Fruit fly (Drosophila melanogaster) whole organism, embryonic: ENCODE data around the gene endos.

Source experiments
- Antp ChIP-seq: fragments of 200-800 bp; sonication (Bioruptor generic); optimal IDR thresholded peaks from 3 replicates; lab custom pipeline; 2016; ENCODE audit warnings: missing biosample characterization, missing genetic modification characterization
- Awh ChIP-seq: fragments of 200-800 bp; sonication (Bioruptor generic); IDR thresholded peaks from 2 replicates; pipeline ENCODE4, ENCODE4 v1.3.6; 2022; ENCODE audit warnings: missing biosample characterization, missing genetic modification characterization
- Bteb2 ChIP-seq: fragments of 200-800 bp; sonication (Bioruptor generic); optimal IDR thresholded peaks from 2 replicates; lab custom pipeline; 2016; ENCODE audit warnings: missing biosample characterization, missing genetic modification characterization
- CG10267 ChIP-seq: fragments of 200-800 bp; sonication (Bioruptor generic); optimal IDR thresholded peaks from 2 replicates; lab custom pipeline; 2018; ENCODE audit warnings: missing biosample characterization, mild to moderate bottlenecking, missing genetic modification characterization, moderate library complexity
- CG10431 ChIP-seq: fragments of 200-800 bp; sonication (Bioruptor generic); optimal IDR thresholded peaks from 3 replicates; lab custom pipeline; 2018; ENCODE audit warnings: missing biosample characterization, mild to moderate bottlenecking, missing genetic modification characterization
- CG11085 ChIP-seq: fragments of 200-800 bp; sonication (Bioruptor generic); IDR thresholded peaks from 2 replicates; pipeline ENCODE4 v1.3.6; 2022; ENCODE audit warnings: missing biosample characterization, missing genetic modification characterization
- CG11456 ChIP-seq: fragments of 200-800 bp; sonication (Bioruptor generic); IDR thresholded peaks from 3 replicates; pipeline ENCODE4 v1.3.6; 2022; ENCODE audit warnings: missing biosample characterization, missing genetic modification characterization
- CG11696 ChIP-seq: fragments of 200-800 bp; sonication (Bioruptor generic); IDR thresholded peaks from 2 replicates; pipeline ENCODE4 v1.3.6; 2022; ENCODE audit warnings: missing biosample characterization, missing genetic modification characterization
- CG11723 ChIP-seq: fragments of 200-800 bp; sonication (Bioruptor generic); optimal IDR thresholded peaks from 2 replicates; lab custom pipeline; 2017; ENCODE audit warnings: missing biosample characterization, mild to moderate bottlenecking, missing genetic modification characterization
- CG17385 ChIP-seq: fragments of 200-800 bp; sonication (Bioruptor generic); optimal IDR thresholded peaks from 3 replicates; lab custom pipeline; 2018; ENCODE audit warnings: missing biosample characterization, mild to moderate bottlenecking, missing genetic modification characterization
- CG34422 ChIP-seq: fragments of 200-800 bp; sonication (Bioruptor generic); IDR thresholded peaks from 3 replicates; pipeline ENCODE4 v1.3.6; 2022; ENCODE audit warnings: missing biosample characterization, missing genetic modification characterization
- CG8290 ChIP-seq, 3 experiments: fragments of 200-800 bp; sonication (Bioruptor generic); optimal IDR thresholded peaks; 2 replicates each; lab custom pipeline; 2016 to 2019; ENCODE audit warnings: missing biosample characterization in 3 of 3, missing genetic modification characterization in 3 of 3, mild to moderate bottlenecking in 2 of 3, moderate library complexity in 1 of 3
- CG9727 ChIP-seq: fragments of 200-800 bp; sonication (Bioruptor generic); optimal IDR thresholded peaks from 3 replicates; lab custom pipeline; 2017; ENCODE audit warnings: missing biosample characterization, mild to moderate bottlenecking, missing genetic modification characterization
- CG9817 ChIP-seq: fragments of 200-800 bp; sonication (Bioruptor generic); optimal IDR thresholded peaks from 2 replicates; lab custom pipeline; 2018; ENCODE audit warnings: missing biosample characterization, mild to moderate bottlenecking, missing genetic modification characterization, moderate library complexity
- CHES-1-like ChIP-seq: fragments of 200-800 bp; sonication (Bioruptor generic); optimal IDR thresholded peaks from 2 replicates; lab custom pipeline; 2016; ENCODE audit warnings: missing biosample characterization, missing genetic modification characterization
- Dek ChIP-seq: fragments of 200-800 bp; sonication (Bioruptor generic); optimal IDR thresholded peaks from 3 replicates; lab custom pipeline; 2019; ENCODE audit warnings: missing biosample characterization, mild to moderate bottlenecking, missing genetic modification characterization, moderate library complexity
- E2f1 ChIP-seq: fragments of 200-800 bp; sonication (Bioruptor generic); IDR thresholded peaks from 2 replicates; pipeline ENCODE4 v1.3.6; 2022; ENCODE audit warnings: missing biosample characterization, missing genetic modification characterization
- E2f2 ChIP-seq: fragments of 200-800 bp; sonication (Bioruptor generic); IDR thresholded peaks from 2 replicates; pipeline ENCODE4 v1.3.6; 2022; ENCODE audit warnings: missing biosample characterization, missing genetic modification characterization
- HHEX ChIP-seq: fragments of 200-800 bp; sonication (Bioruptor generic); optimal IDR thresholded peaks from 3 replicates; lab custom pipeline; 2017; ENCODE audit warnings: missing biosample characterization, mild to moderate bottlenecking, missing genetic modification characterization, missing genetic modification reagents
- HLH3B ChIP-seq: fragments of 200-800 bp; sonication (Bioruptor generic); IDR thresholded peaks from 2 replicates; pipeline ENCODE4 v1.3.6; 2022; ENCODE audit warnings: missing biosample characterization, missing genetic modification characterization
- HLH4C ChIP-seq: fragments of 200-800 bp; sonication (Bioruptor generic); IDR thresholded peaks from 3 replicates; pipeline ENCODE4 v1.3.6; 2022; ENCODE audit warnings: missing biosample characterization, missing genetic modification characterization; ENCODE audit not compliant: partially characterized antibody
- MBD-R2 ChIP-seq: fragments of 200-800 bp; sonication (Bioruptor generic); IDR thresholded peaks from 2 replicates; pipeline ENCODE4 v1.3.6; 2022; ENCODE audit warnings: missing biosample characterization, missing genetic modification characterization
- MTF-1 ChIP-seq: fragments of 200-800 bp; sonication (Bioruptor generic); optimal IDR thresholded peaks from 2 replicates; lab custom pipeline; 2018; ENCODE audit warnings: missing biosample characterization, mild to moderate bottlenecking, missing genetic modification characterization, borderline replicate concordance
- Scr ChIP-seq: fragments of 200-800 bp; sonication (Bioruptor generic); IDR thresholded peaks from 2 replicates; pipeline ENCODE4 v1.3.6; 2022; ENCODE audit warnings: missing biosample characterization, missing genetic modification characterization; ENCODE audit not compliant: partially characterized antibody
- Sin3A ChIP-seq: fragments of >200 bp; optimal IDR thresholded peaks from 2 replicates; lab custom pipeline; 2018
- Sox102F ChIP-seq: fragments of 200-800 bp; sonication (Bioruptor generic); optimal IDR thresholded peaks from 2 replicates; lab custom pipeline; 2018; ENCODE audit warnings: missing biosample characterization, mild to moderate bottlenecking, missing genetic modification characterization, moderate library complexity
- ase ChIP-seq: fragments of 200-800 bp; sonication (Bioruptor generic); IDR thresholded peaks from 3 replicates; pipeline ENCODE4 v1.3.6; 2022; ENCODE audit warnings: missing biosample characterization, missing genetic modification characterization
- bcd ChIP-seq: fragments of 200-800 bp; sonication (Bioruptor generic); optimal IDR thresholded peaks from 2 replicates; lab custom pipeline; 2017; ENCODE audit warnings: missing biosample characterization, mild to moderate bottlenecking, missing genetic modification characterization
- chinmo ChIP-seq: fragments of 200-800 bp; sonication (Bioruptor generic); IDR thresholded peaks from 4 replicates; pipeline ENCODE4 v1.3.6; 2022; ENCODE audit warnings: missing biosample characterization, missing genetic modification characterization; ENCODE audit not compliant: partially characterized antibody
- chn ChIP-seq: fragments of 200-800 bp; sonication (Bioruptor generic); optimal IDR thresholded peaks from 2 replicates; lab custom pipeline; 2016; ENCODE audit warnings: missing biosample characterization, missing genetic modification characterization
- gro ChIP-seq: fragments of 200-800 bp; sonication (Bioruptor generic); optimal IDR thresholded peaks from 2 replicates; lab custom pipeline; 2016; ENCODE audit warnings: missing biosample characterization, missing genetic modification characterization
- hb ChIP-seq: fragments of 200-800 bp; sonication (Bioruptor generic); IDR thresholded peaks from 3 replicates; pipeline ENCODE4 v1.3.6; 2022; ENCODE audit warnings: missing biosample characterization, missing genetic modification characterization; ENCODE audit not compliant: partially characterized antibody
- hkb ChIP-seq, 2 experiments: fragments of 200-800 bp in 1 of 2; fragments of >200 bp in 1 of 2; sonication (Bioruptor generic) in 1 of 2; IDR thresholded peaks in 1 of 2; optimal IDR thresholded peaks in 1 of 2; 2 replicates each; pipeline versions ENCODE4 v1.3.6 to Lab custom; 2017 to 2022; ENCODE audit warnings: missing biosample characterization in 1 of 2, missing genetic modification characterization in 1 of 2
- insv ChIP-seq, 2 experiments: fragments of 200-800 bp; sonication (Bioruptor generic); optimal IDR thresholded peaks; 3 replicates each; lab custom pipeline; 2016 to 2018; ENCODE audit warnings: missing biosample characterization in 2 of 2, missing genetic modification characterization in 2 of 2
- knrl ChIP-seq: fragments of 200-800 bp; sonication (Bioruptor generic); IDR thresholded peaks from 3 replicates; pipeline ENCODE4 v1.3.6; 2022; ENCODE audit warnings: missing biosample characterization, missing genetic modification characterization; ENCODE audit not compliant: partially characterized antibody
- lov ChIP-seq, 2 experiments: fragments of 200-800 bp in 1 of 2; fragments of >200 bp in 1 of 2; sonication (Bioruptor generic) in 1 of 2; IDR thresholded peaks in 1 of 2; optimal IDR thresholded peaks in 1 of 2; 2 replicates in 1 of 2; 3 replicates in 1 of 2; pipeline versions ENCODE4 v1.3.6 to Lab custom; 2017 to 2022; ENCODE audit warnings: missing biosample characterization in 1 of 2, missing genetic modification characterization in 1 of 2
- maf-S ChIP-seq: fragments of 200-800 bp; sonication (Bioruptor generic); optimal IDR thresholded peaks from 2 replicates; lab custom pipeline; 2016; ENCODE audit warnings: missing biosample characterization, missing genetic modification characterization
- nerfin-1 ChIP-seq: fragments of 200-800 bp; sonication (Bioruptor generic); optimal IDR thresholded peaks from 3 replicates; lab custom pipeline; 2019; ENCODE audit warnings: missing biosample characterization, mild to moderate bottlenecking, missing genetic modification characterization, moderate library complexity
- nmo ChIP-seq: fragments of 200-800 bp; sonication (Bioruptor generic); optimal IDR thresholded peaks from 2 replicates; lab custom pipeline; 2018; ENCODE audit warnings: missing biosample characterization, mild to moderate bottlenecking, missing genetic modification characterization, moderate library complexity
- odd ChIP-seq: fragments of 200-800 bp; sonication (Bioruptor generic); optimal IDR thresholded peaks from 2 replicates; lab custom pipeline; 2017; ENCODE audit warnings: missing biosample characterization, mild to moderate bottlenecking, missing genetic modification characterization
- onecut ChIP-seq: fragments of 200-800 bp; sonication (Bioruptor generic); IDR thresholded peaks from 2 replicates; pipeline ENCODE4 v1.3.6; 2022; ENCODE audit warnings: missing biosample characterization, missing genetic modification characterization
- rib ChIP-seq: fragments of 200-800 bp; sonication (Bioruptor generic); IDR thresholded peaks from 2 replicates; pipeline ENCODE4 v1.3.6; 2022; ENCODE audit warnings: missing biosample characterization, missing genetic modification characterization
- sd ChIP-seq: fragments of 200-800 bp; sonication (Bioruptor generic); optimal IDR thresholded peaks from 3 replicates; lab custom pipeline; 2018; ENCODE audit warnings: missing biosample characterization, mild to moderate bottlenecking, missing genetic modification characterization, moderate library complexity
- sens-2 ChIP-seq: fragments of 200-800 bp; sonication (Bioruptor generic); IDR thresholded peaks from 2 replicates; pipeline ENCODE4 v1.3.6; 2022; ENCODE audit warnings: missing biosample characterization, missing genetic modification characterization
- sim ChIP-seq: fragments of 200-800 bp; sonication (Bioruptor generic); IDR thresholded peaks from 2 replicates; pipeline ENCODE4 v1.3.6; 2022; ENCODE audit warnings: missing biosample characterization, missing genetic modification characterization
- sob ChIP-seq: fragments of 200-800 bp; sonication (Bioruptor generic); IDR thresholded peaks from 2 replicates; pipeline ENCODE4 v1.3.6; 2022; ENCODE audit warnings: missing biosample characterization, missing genetic modification characterization

The endos gene

DNA sequence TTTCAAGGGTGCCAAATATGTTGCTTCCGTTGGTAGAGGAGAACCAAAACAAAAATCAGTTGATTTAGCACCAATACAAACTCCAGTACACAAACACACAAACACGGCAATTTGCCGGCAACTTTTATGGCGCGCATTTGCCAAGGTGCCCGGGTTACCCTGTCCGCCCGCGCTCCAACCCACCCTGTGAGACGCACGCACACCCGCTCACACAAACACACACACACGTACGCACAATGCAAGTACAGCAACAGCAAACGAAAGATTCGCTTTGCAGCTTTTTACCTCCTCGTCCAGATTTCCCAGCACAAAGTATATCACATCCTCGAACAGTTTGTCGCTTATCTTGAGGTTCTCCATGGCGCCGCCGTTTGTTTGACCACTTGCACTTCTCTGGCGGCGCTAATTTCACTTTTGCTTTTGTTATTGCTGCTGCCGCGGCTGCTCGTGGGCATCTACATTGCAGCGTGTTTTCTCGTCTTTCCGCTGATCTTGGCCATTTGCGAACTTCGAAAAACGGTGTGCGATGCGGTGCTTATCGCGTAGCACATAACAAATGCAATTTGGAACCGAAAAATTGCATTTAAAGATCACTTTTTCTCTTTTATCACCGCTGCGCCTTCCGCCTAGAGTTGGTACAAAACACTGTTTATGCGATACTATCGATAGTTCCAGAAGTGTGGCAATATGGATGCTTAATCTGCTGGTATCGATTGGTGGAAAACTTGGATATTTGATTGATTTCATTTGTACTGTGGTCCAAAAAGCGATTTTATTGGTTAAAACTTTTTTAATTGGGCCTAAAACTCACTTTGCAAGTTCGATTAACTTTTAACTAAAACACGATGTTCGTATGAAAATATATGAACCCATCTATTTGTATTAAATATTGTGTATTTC is 2.8 kb downstream of the endos start, which contains the start of gene Ptip (continued):
- no peak for TF ChIP-seq sim (GFP tag; lab: Robert Waterston, UW)
- TF ChIP-seq sens-2 (GFP tag; lab: Robert Waterston, UW): no peak
- TF ChIP-seq MBD-R2: peak; percentile 75
- peak; percentile 95 for TF ChIP-seq HLH4C (GFP tag; lab: Robert Waterston, UW)
- no peak for TF ChIP-seq sd (tag; lab: Kevin White, UChicago)
- TF ChIP-seq nerfin-1 (tag; lab: Kevin White, UChicago): peak; percentile 33
- no peak for TF ChIP-seq CG9817 (tag; lab: Kevin White, UChicago)
- TF ChIP-seq HLH3B: peak; percentile 39; the same call in 1 of the 2 replicates
- no peak for TF ChIP-seq Bteb2 (GFP tag; lab: Kevin White, UChicago)
- TF ChIP-seq CG10267 (tag; lab: Kevin White, UChicago): peak; percentile 40
- peak; percentile 62 for TF ChIP-seq CHES-1-like (GFP tag; lab: Kevin White, UChicago)
- peak; percentile 25; the same call in 1 of the 2 replicates for TF ChIP-seq CG11696 (GFP tag; lab: Robert Waterston, UW)
- peak; percentile 71 for TF ChIP-seq CG10431
- no peak for TF ChIP-seq lov (optimal IDR thresholded peaks at IDR 0.05; lab: Kevin White, UChicago)
- peak; percentile 63; the same call in 1 of the 3 replicates for TF ChIP-seq lov (GFP tag; IDR thresholded peaks at IDR 0.05; lab: Robert Waterston, UW)
- 0 out of 3 replicates have a peak, but pooled peaks have one; percentile 7 for TF ChIP-seq CG11456 (GFP tag; lab: Robert Waterston, UW)
- peak in 1 of 2 experiments; percentile 70 for TF ChIP-seq insv (GFP tag; optimal IDR thresholded peaks at IDR 0.05; lab: Kevin White, UChicago)
- TF ChIP-seq odd (GFP tag; lab: Kevin White, UChicago): peak; percentile 34
- TF ChIP-seq hb (GFP tag; lab: Robert Waterston, UW): peak; percentile 94
- TF ChIP-seq MTF-1 (GFP tag; lab: Kevin White, UChicago): peak; percentile 79
- peak; percentile 24; the same call in 1 of the 2 replicates for TF ChIP-seq CG11085 (GFP tag; lab: Robert Waterston, UW)
- TF ChIP-seq hkb (optimal IDR thresholded peaks at IDR 0.05; lab: Kevin White, UChicago): no peak
- peak; percentile 67 for TF ChIP-seq hkb (GFP tag; IDR thresholded peaks at IDR 0.05; lab: Robert Waterston, UW)
- TF ChIP-seq CG11723 (GFP tag; lab: Kevin White, UChicago): no peak
- peak; percentile 48 for TF ChIP-seq HHEX
- TF ChIP-seq E2f1 (GFP tag; lab: Robert Waterston, UW): peak; percentile 98
- peak; percentile 55 for TF ChIP-seq gro (GFP tag; lab: Kevin White, UChicago)
- peak; percentile 31; the same call in 1 of the 2 replicates for TF ChIP-seq sob (GFP tag; lab: Robert Waterston, UW)
- TF ChIP-seq nmo: peak; percentile 64
- peak; percentile 70 for TF ChIP-seq E2f2
- peak; percentile 86 for TF ChIP-seq Sin3A (lab: Kevin White, UChicago)
- 0 out of 3 replicates have a peak, but pooled peaks have one; percentile 9 for TF ChIP-seq ase (GFP tag; lab: Robert Waterston, UW)
- TF ChIP-seq knrl (GFP tag; lab: Robert Waterston, UW): peak; percentile 97
- peak; percentile 59 for TF ChIP-seq Antp
- TF ChIP-seq Awh (GFP tag; lab: Robert Waterston, UW): peak; percentile 58; the same call in 1 of the 2 replicates
- peak; percentile 78 for TF ChIP-seq chn (GFP tag; lab: Kevin White, UChicago)
- TF ChIP-seq bcd (GFP tag; lab: Kevin White, UChicago): peak; percentile 89
- peak; percentile 53 for TF ChIP-seq rib (GFP tag; lab: Robert Waterston, UW)
- no peak for TF ChIP-seq Sox102F
- no peak for TF ChIP-seq CG8290 (GFP tag; optimal IDR thresholded peaks at IDR 0.05; lab: Kevin White, UChicago)
- peak in 1 of 2 experiments; percentile 42 for TF ChIP-seq CG8290 (tag; optimal IDR thresholded peaks at IDR 0.05; lab: Kevin White, UChicago)
- peak; percentile 96 for TF ChIP-seq Scr (GFP tag; lab: Robert Waterston, UW)
- TF ChIP-seq chinmo (GFP tag; lab: Robert Waterston, UW): peak; percentile 91
- peak; percentile 65 for TF ChIP-seq CG17385
- peak; percentile 99 for TF ChIP-seq CG34422 (GFP tag; lab: Robert Waterston, UW)
- TF ChIP-seq CG9727 (GFP tag; lab: Kevin White, UChicago): peak; percentile 13
- peak; percentile 3 for TF ChIP-seq maf-S (GFP tag; lab: Kevin White, UChicago)
- peak; percentile 77 for TF ChIP-seq onecut (GFP tag; lab: Robert Waterston, UW)
- TF ChIP-seq Dek (tag; lab: Kevin White, UChicago): no peak
